Fruit fly (Drosophila melanogaster) whole organism, larva: Measurements from ENCODE around the gene Dis3.

Source experiments
- noc ChIP-seq: fragments of 200-800 bp; sonication (Bioruptor generic); optimal IDR thresholded peaks from 3 replicates; lab custom pipeline; 2019; ENCODE audit warnings: missing biosample characterization, mild to moderate bottlenecking, missing genetic modification characterization, moderate library complexity

Gene Dis3

dm6 chr3R:24301520-24301919 is 31.7 kb upstream of the Dis3 start:
- no peak for TF ChIP-seq noc (tag; lab: Kevin White, UChicago)

dm6 chr3R:24303060-24303459 is 30.2 kb upstream of the Dis3 start:
- peak; percentile 30 for TF ChIP-seq noc (tag; lab: Kevin White, UChicago)

dm6 chr3R:24318217-24319082 is 14.8 kb upstream of the Dis3 start, which contains the start of the genes Nab2 and BRWD3:
Nab2 (minus strand) TSS chr3R:24318419.
BRWD3 (plus strand) TSS chr3R:24319000.
- no peak for TF ChIP-seq noc (tag; lab: Kevin White, UChicago)

- no peak for TF ChIP-seq noc (tag; lab: Kevin White, UChicago)
Observed at dm6 chr3R:24319083-24319381, 14.2 kb upstream of the Dis3 start.

- no peak for TF ChIP-seq noc (tag; lab: Kevin White, UChicago)
Observed at dm6 chr3R:24319632-24320341, 13.4 kb upstream of the Dis3 start.

- TF ChIP-seq noc (tag; lab: Kevin White, UChicago): no peak
Observed at dm6 chr3R:24320342-24320711, 12.9 kb upstream of the Dis3 start.

dm6 chr3R:24336622-24337021 is 3.4 kb downstream of the Dis3 start, which contains the start of gene CG6432:
CG6432 (plus strand) TSS chr3R:24336922.
- no peak for TF ChIP-seq noc (tag; lab: Kevin White, UChicago)

- no peak for TF ChIP-seq noc (tag; lab: Kevin White, UChicago)
Observed at dm6 chr3R:24341251-24341650, 8.0 kb downstream of the Dis3 start, which contains the start of gene Ms. Ms (plus strand) TSS chr3R:24341551.

- no peak for TF ChIP-seq noc (tag; lab: Kevin White, UChicago)
Observed at dm6 chr3R:24348420-24349190, 15.4 kb downstream of the Dis3 start, which contains the start of the genes CG5746 and CG6454. CG5746 (minus strand) TSS chr3R:24348791. CG6454 (plus strand) TSS chr3R:24349182.

dm6 chr3R:24353448-24353847 is 20.2 kb downstream of the Dis3 start:
- no peak for TF ChIP-seq noc (tag; lab: Kevin White, UChicago)

dm6 chr3R:24357698-24358097 is 24.5 kb downstream of the Dis3 start, which contains the start of gene Golgin84:
Golgin84 (minus strand) TSS chr3R:24357938.
- no peak for TF ChIP-seq noc (tag; lab: Kevin White, UChicago)

- TF ChIP-seq noc (tag; lab: Kevin White, UChicago): no peak
Observed at dm6 chr3R:24359957-24360356, 26.7 kb downstream of the Dis3 start, which contains the start of gene CG18528. CG18528 (minus strand) TSS chr3R:24360144.

- TF ChIP-seq noc (tag; lab: Kevin White, UChicago): no peak
Observed at dm6 chr3R:24361583-24361982, 28.4 kb downstream of the Dis3 start, which contains the start of the genes CG5762 and CG33339. CG5762 (minus strand) TSS chr3R:24361683. CG33339 (plus strand) TSS chr3R:24361847.

dm6 chr3R:24362838-24363237 is 29.6 kb downstream of the Dis3 start, which contains the start of gene CG33340:
CG33340 (plus strand) TSS chr3R:24363138.
- no peak for TF ChIP-seq noc (tag; lab: Kevin White, UChicago)

- TF ChIP-seq noc (tag; lab: Kevin White, UChicago): no peak
Observed at dm6 chr3R:24364880-24365604, 31.8 kb downstream of the Dis3 start, which contains the start of the genes CG17784 and CG13613. CG17784 (minus strand) TSS chr3R:24364980. CG13613 (plus strand) TSS chr3R:24365554.
